Fruit fly (Drosophila melanogaster) whole organism, wandering third instar larva: ENCODE data around the gene tara.
A peak's percentile ranks its signal among the peaks of the same experiment; 100 is the strongest.
"Not testable (repeated sequence)": the region's sequence is repeated elsewhere in the genome, so short reads cannot be mapped to it uniquely, and the experiment has no call there.

Experiments
- Abd-B ChIP-seq: fragments of >200 bp; optimal IDR thresholded peaks from 2 replicates; lab custom pipeline; 2017; ENCODE audit warnings: missing biosample characterization, missing genetic modification characterization
- CG9705 ChIP-seq: fragments of 200-800 bp; sonication (Bioruptor generic); optimal IDR thresholded peaks from 2 replicates; lab custom pipeline; 2018; ENCODE audit warnings: missing biosample characterization, mild to moderate bottlenecking, missing genetic modification characterization
- CrebA ChIP-seq: fragments of 200-800 bp; sonication (Bioruptor generic); optimal IDR thresholded peaks from 2 replicates; lab custom pipeline; 2016; ENCODE audit warnings: missing biosample characterization, mild to moderate bottlenecking, missing genetic modification characterization, borderline replicate concordance
- Dif ChIP-seq: fragments of 200-275, 200-300 bp; sonication (Bioruptor generic); optimal IDR thresholded peaks from 2 replicates; lab custom pipeline; 2018; ENCODE audit warnings: missing biosample characterization, missing genetic modification characterization; ENCODE audit not compliant: partially characterized antibody
- GATAd ChIP-seq: sonication (Bioruptor generic); optimal IDR thresholded peaks from 2 replicates; lab custom pipeline; 2016; ENCODE audit warnings: missing biosample characterization, missing genetic modification characterization
- Hnf4 ChIP-seq: fragments of 200-800 bp; sonication (Bioruptor generic); optimal IDR thresholded peaks from 2 replicates; lab custom pipeline; 2016; ENCODE audit warnings: missing biosample characterization, mild to moderate bottlenecking, missing genetic modification characterization
- Hr78 ChIP-seq: fragments of >200 bp; optimal IDR thresholded peaks from 2 replicates; lab custom pipeline; 2017; ENCODE audit warnings: missing biosample characterization, missing genetic modification characterization
- Hr83 ChIP-seq: fragments of 200-300 bp; sonication (Bioruptor generic); optimal IDR thresholded peaks from 2 replicates; lab custom pipeline; 2016; ENCODE audit warnings: missing biosample characterization, mild to moderate bottlenecking, missing genetic modification characterization, moderate library complexity; ENCODE audit not compliant: poor library complexity, severe bottlenecking
- Jra ChIP-seq: sonication (Bioruptor generic); optimal IDR thresholded peaks from 2 replicates; lab custom pipeline; 2016; ENCODE audit warnings: missing biosample characterization, missing genetic modification characterization
- N ChIP-seq: fragments of >200 bp; optimal IDR thresholded peaks from 2 replicates; lab custom pipeline; 2018; ENCODE audit warnings: missing biosample characterization, missing external identifiers, missing genetic modification characterization
- Rel ChIP-seq, 2 experiments: fragments of 200-800 bp; sonication (Bioruptor generic) in 1 of 2; optimal IDR thresholded peaks; 2 replicates in 1 of 2; 3 replicates in 1 of 2; lab custom pipeline; 2016 to 2019; ENCODE audit warnings: mild to moderate bottlenecking in 2 of 2, missing biosample characterization in 2 of 2, missing genetic modification characterization in 2 of 2, moderate library complexity in 1 of 2
- Sp1 ChIP-seq: fragments of 200-800 bp; sonication (Bioruptor generic); optimal IDR thresholded peaks from 3 replicates; lab custom pipeline; 2019; ENCODE audit warnings: missing biosample characterization, mild to moderate bottlenecking, missing genetic modification characterization, moderate library complexity
- Vsx2 ChIP-seq: fragments of 200-300, 225-300 bp; sonication (Bioruptor generic); optimal IDR thresholded peaks from 2 replicates; lab custom pipeline; 2018; ENCODE audit warnings: missing biosample characterization, missing genetic modification characterization; ENCODE audit not compliant: partially characterized antibody
- br ChIP-seq: fragments of 200-800 bp; sonication (Bioruptor generic); optimal IDR thresholded peaks from 2 replicates; lab custom pipeline; 2016; ENCODE audit warnings: missing biosample characterization, missing genetic modification characterization
- brk ChIP-seq: fragments of 200-800 bp; sonication (Bioruptor generic); optimal IDR thresholded peaks from 2 replicates; lab custom pipeline; 2016; ENCODE audit warnings: missing biosample characterization, mild to moderate bottlenecking, missing genetic modification characterization
- dl ChIP-seq, 2 experiments: fragments of 175-275, 200-275 bp in 1 of 2; fragments of 200-275 bp in 1 of 2; sonication (Bioruptor generic); optimal IDR thresholded peaks; lab custom pipeline; 2018; ENCODE audit warnings: mild to moderate bottlenecking in 2 of 2, missing biosample characterization in 2 of 2, missing genetic modification characterization in 2 of 2, moderate library complexity in 2 of 2; ENCODE audit not compliant: partially characterized antibody in 2 of 2, insufficient read depth in 1 of 2
- dmrt93B ChIP-seq: fragments of 200-800 bp; sonication (Bioruptor generic); optimal IDR thresholded peaks from 2 replicates; lab custom pipeline; 2018; ENCODE audit warnings: missing biosample characterization, mild to moderate bottlenecking, missing genetic modification characterization
- dsf ChIP-seq: sonication (Bioruptor generic); optimal IDR thresholded peaks from 2 replicates; lab custom pipeline; 2016; ENCODE audit warnings: missing biosample characterization, missing genetic modification characterization, borderline replicate concordance
- ey ChIP-seq: fragments of 200-800 bp; sonication (Bioruptor generic); optimal IDR thresholded peaks from 2 replicates; lab custom pipeline; 2016; ENCODE audit warnings: missing biosample characterization, missing genetic modification characterization
- foxo ChIP-seq, 2 experiments: fragments of 200-800 bp; sonication (Bioruptor generic); optimal IDR thresholded peaks; 2 replicates in 1 of 2; 3 replicates in 1 of 2; lab custom pipeline; 2016 to 2017; ENCODE audit warnings: missing biosample characterization in 2 of 2, missing genetic modification characterization in 2 of 2
- fru ChIP-seq: fragments of 200-800 bp; sonication (Bioruptor generic); optimal IDR thresholded peaks from 3 replicates; lab custom pipeline; 2016; ENCODE audit warnings: missing biosample characterization, mild to moderate bottlenecking, missing genetic modification characterization
- h ChIP-seq: fragments of 200-800 bp; sonication (Bioruptor generic); optimal IDR thresholded peaks from 3 replicates; lab custom pipeline; 2016; ENCODE audit warnings: missing biosample characterization, mild to moderate bottlenecking, missing genetic modification characterization
- jim ChIP-seq: fragments of 175-275, 200-325 bp; sonication (Bioruptor generic); optimal IDR thresholded peaks from 2 replicates; lab custom pipeline; 2016; ENCODE audit warnings: missing biosample characterization, mild to moderate bottlenecking, missing genetic modification characterization
- pan ChIP-seq: fragments of >200 bp; optimal IDR thresholded peaks from 2 replicates; lab custom pipeline; 2017
- psq ChIP-seq: fragments of 200-800 bp; sonication (Bioruptor generic); optimal IDR thresholded peaks from 3 replicates; lab custom pipeline; 2017; ENCODE audit warnings: missing biosample characterization, mild to moderate bottlenecking, missing genetic modification characterization, moderate library complexity
- rgr ChIP-seq: fragments of 200-800 bp; sonication (Bioruptor generic); optimal IDR thresholded peaks from 3 replicates; lab custom pipeline; 2016; ENCODE audit warnings: missing biosample characterization, mild to moderate bottlenecking, missing genetic modification characterization
- sage ChIP-seq: fragments of 200-800 bp; sonication (Bioruptor generic); optimal IDR thresholded peaks from 2 replicates; lab custom pipeline; 2016; ENCODE audit warnings: missing biosample characterization, mild to moderate bottlenecking, missing genetic modification characterization
- sv ChIP-seq: fragments of 200-800 bp; sonication (Bioruptor generic); optimal IDR thresholded peaks from 3 replicates; lab custom pipeline; 2016; ENCODE audit warnings: missing biosample characterization, missing genetic modification characterization
- tai ChIP-seq: sonication (Bioruptor generic); optimal IDR thresholded peaks from 2 replicates; lab custom pipeline; 2016; ENCODE audit warnings: missing biosample characterization, missing genetic modification characterization
- woc ChIP-seq: sonication (Bioruptor generic); optimal IDR thresholded peaks from 2 replicates; lab custom pipeline; 2016; ENCODE audit warnings: missing biosample characterization, mild to moderate bottlenecking, missing genetic modification characterization

Gene tara

DNA sequence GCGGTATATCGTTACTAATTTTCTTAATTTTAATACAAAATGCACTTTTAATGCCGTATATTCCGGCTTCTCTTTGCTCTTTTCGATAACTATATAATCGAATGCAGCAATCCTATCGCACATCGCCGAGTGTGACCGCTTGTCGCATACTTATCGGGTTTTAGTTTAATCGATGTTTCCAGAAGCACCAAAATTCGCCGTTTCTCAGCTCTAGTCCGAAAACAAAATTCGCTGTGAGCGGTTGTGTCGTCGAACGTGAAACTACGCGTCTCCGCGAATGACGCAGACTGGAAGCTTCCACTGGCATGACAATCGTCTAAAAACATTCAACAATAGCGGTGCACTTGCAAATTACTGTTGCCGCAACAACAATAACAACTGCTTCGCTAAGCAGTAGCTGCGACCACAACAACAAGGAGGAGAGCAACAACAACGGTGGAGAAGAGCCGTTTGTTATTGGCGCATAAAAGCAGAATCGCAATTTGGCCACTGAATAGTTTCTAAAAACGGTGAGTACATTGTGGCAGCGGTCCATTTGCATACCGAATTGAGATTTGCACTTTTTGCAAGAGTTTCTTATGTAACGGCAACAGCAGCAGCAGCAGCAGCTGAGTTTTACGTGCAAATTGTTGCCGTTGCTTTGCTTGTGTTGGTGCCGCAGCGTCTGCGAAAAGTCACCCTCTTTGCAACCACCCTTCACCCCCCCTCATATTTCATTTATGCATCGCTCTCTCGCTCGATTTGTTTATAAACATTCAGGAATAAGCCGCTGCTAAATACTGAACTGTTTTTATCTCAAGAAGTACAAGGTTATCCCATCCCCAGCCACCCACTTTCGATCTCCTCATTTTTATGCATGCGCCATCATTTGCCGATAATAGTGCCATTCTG, 38.4 kb upstream of the tara start, which contains the start of gene sra:
sra (plus strand) TSS at position 209 of the 891 bp plus-strand sequence.
- TF ChIP-seq dsf (GFP tag; lab: Kevin White, UChicago) (peak; percentile 10), foxo (GFP tag; optimal IDR thresholded peaks at IDR 0.05; lab: Kevin White, UChicago) (peak in 1 of 2 experiments; percentile 49), jim (peak; percentile 69), pan (lab: Kevin White, UChicago) (no peak), brk (no peak), psq (GFP tag; lab: Kevin White, UChicago) (no peak), Vsx2 (GFP tag; lab: Kevin White, UChicago) (no peak), N (no peak), Dif (GFP tag; lab: Kevin White, UChicago) (no peak), Rel (GFP tag; optimal IDR thresholded peaks at IDR 0.05; lab: Kevin White, UChicago) (no peak), Rel (tag; optimal IDR thresholded peaks at IDR 0.05; lab: Kevin White, UChicago) (peak; percentile 43), Hnf4 (GFP tag; lab: Kevin White, UChicago) (no peak), dl (GFP tag; optimal IDR thresholded peaks at IDR 0.05; lab: Kevin White, UChicago; ENCODE audit: insufficient read depth in 1 of 2, partially characterized antibody in 2 of 2) (no peak), rgr (GFP tag; lab: Kevin White, UChicago) (peak; percentile 56), dmrt93B (GFP tag; lab: Kevin White, UChicago) (no peak), Sp1 (GFP tag; lab: Kevin White, UChicago) (peak; percentile 21), GATAd (no peak), fru (GFP tag; lab: Kevin White, UChicago) (peak; percentile 2), Abd-B (GFP tag; lab: Kevin White, UChicago) (no peak), sage (GFP tag; lab: Kevin White, UChicago) (no peak), tai (GFP tag; lab: Kevin White, UChicago) (no peak), Hr83 (GFP tag; lab: Kevin White, UChicago) (peak; percentile 89), Jra (peak; percentile 64), h (peak; percentile 27)

DNA sequence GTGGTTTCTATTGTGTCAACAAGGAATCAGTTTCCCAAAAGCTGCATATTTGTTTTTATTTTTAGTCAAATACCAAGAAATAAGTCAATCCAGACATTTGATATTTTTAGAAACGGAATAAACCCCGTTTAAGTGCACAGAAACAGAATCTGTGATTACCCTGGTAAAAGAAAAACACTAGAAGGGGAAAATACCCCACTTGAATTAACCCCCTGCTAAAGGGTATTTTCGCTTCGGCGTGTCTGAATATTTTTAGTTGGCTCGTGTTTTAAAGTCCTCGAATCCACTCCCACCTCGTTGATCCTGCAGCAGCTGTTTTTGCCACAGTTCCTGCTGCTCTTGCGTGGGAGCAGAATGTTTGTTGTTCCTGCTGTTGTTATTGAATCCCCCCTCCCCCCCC, 37.7 kb upstream of the tara start:
- TF ChIP-seq Rel (GFP tag; optimal IDR thresholded peaks at IDR 0.05; lab: Kevin White, UChicago) (no peak), Rel (tag; optimal IDR thresholded peaks at IDR 0.05; lab: Kevin White, UChicago) (no peak), sv (GFP tag; lab: Kevin White, UChicago) (no peak), ey (GFP tag; lab: Kevin White, UChicago) (no peak), CrebA (GFP tag; lab: Kevin White, UChicago) (no peak), woc (GFP tag; lab: Kevin White, UChicago) (no peak), dsf (GFP tag; lab: Kevin White, UChicago) (no peak), Abd-B (GFP tag; lab: Kevin White, UChicago) (no peak)

DNA sequence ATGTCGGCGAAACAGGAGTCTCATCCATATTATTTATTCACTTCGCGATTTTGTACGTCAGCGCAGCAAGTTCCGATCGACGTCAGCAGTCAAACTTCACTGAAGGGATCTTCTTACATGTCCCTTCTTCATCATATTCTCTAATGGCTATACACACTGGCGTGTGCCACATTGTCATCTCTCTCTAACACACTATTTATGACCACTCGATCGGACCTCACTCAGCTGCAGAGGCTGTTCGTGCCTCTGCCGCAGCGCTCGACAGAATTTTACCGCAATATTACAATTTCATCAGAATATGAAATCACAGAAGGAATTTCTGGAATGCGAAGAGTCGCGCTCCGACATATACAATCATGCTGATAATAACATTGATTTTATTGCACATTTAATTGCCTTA, 36.0 kb upstream of the tara start, which contains the start of gene Bin1:
Bin1 (minus strand) TSS at position 101 of the 400 bp plus-strand sequence.
- TF ChIP-seq Abd-B, dmrt93B, Hr78 (GFP tag; lab: Kevin White, UChicago): not testable (repeated sequence)

DNA sequence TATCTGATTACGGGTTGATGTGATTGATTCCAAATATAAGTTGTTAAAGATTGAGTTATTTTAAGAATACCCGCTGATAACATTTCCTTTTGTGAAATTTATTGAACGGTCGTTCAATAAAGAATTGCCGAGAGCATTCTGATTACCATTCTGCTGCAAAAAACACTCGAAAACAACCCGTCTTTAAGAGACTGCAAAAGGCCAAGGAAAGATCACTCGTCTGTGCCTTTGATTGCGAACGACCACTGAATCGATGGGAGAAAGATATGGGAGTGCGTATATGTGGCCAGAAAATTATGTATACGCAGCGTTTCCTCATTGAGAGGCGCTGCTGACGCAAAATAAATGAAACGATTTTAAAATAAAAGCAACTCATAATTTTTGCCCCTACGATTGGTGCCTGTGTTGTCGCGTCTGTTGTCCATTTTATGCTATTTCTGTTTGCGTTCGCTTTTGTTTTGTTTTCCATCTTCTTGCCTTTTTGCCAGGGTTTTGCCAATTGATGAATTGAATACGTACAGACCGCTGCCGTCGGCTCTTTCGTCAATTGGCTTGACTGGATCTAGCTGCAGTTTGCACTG, 35.2 kb upstream of the tara start:
- TF ChIP-seq Hr83 (GFP tag; lab: Kevin White, UChicago) (no peak), Abd-B (GFP tag; lab: Kevin White, UChicago) (no peak), dl (GFP tag; optimal IDR thresholded peaks at IDR 0.05; lab: Kevin White, UChicago; ENCODE audit: insufficient read depth in 1 of 2, partially characterized antibody in 2 of 2) (no peak), br (no peak), CG9705 (no peak), CrebA (GFP tag; lab: Kevin White, UChicago) (no peak), foxo (GFP tag; optimal IDR thresholded peaks at IDR 0.05; lab: Kevin White, UChicago) (no peak), sage (GFP tag; lab: Kevin White, UChicago) (no peak), psq (GFP tag; lab: Kevin White, UChicago) (no peak), Hr78 (GFP tag; lab: Kevin White, UChicago) (no peak), Vsx2 (GFP tag; lab: Kevin White, UChicago) (no peak)
